Fruit fly (Drosophila melanogaster): ENCODE results near the gene CG14662.

Gene CG14662

dm6 chr3R:4970415-4971140 lies 13.5 kb downstream of the CG14662 start (continued):
- no peak for TF ChIP-seq MBD-R2 (GFP tag; IDR thresholded peaks at IDR 0.05)
- TF ChIP-seq CG10654 (GFP tag; optimal IDR thresholded peaks at IDR 0.05), result peak; percentile 59
- TF ChIP-seq CG32772 (GFP tag; IDR thresholded peaks at IDR 0.05), result peak; percentile 53; the same call in 1 of the 2 replicates
- TF ChIP-seq Rx (GFP tag; IDR thresholded peaks at IDR 0.05), result no peak
- peak; percentile 7 for TF ChIP-seq BEAF-32 (GFP tag; optimal IDR thresholded peaks at IDR 0.05)
- TF ChIP-seq crol (GFP tag; IDR thresholded peaks at IDR 0.05), result no peak
- TF ChIP-seq Bgb (GFP tag; IDR thresholded peaks at IDR 0.05; ENCODE audit: partially characterized antibody), result peak; percentile 91
- no peak for TF ChIP-seq CG11695 (GFP tag; IDR thresholded peaks at IDR 0.05)
- TF ChIP-seq chm (GFP tag; IDR thresholded peaks at IDR 0.05), result peak; percentile 71
- no peak for TF ChIP-seq CG13775 (GFP tag; optimal IDR thresholded peaks at IDR 0.05)
- TF ChIP-seq onecut (GFP tag; IDR thresholded peaks at IDR 0.05), result peak; percentile 19; the same call in 1 of the 2 replicates
- TF ChIP-seq bigmax (GFP tag; optimal IDR thresholded peaks at IDR 0.05), result no peak
- TF ChIP-seq Fer1 (GFP tag; optimal IDR thresholded peaks at IDR 0.05), result no peak
- TF ChIP-seq knrl (GFP tag; IDR thresholded peaks at IDR 0.05; ENCODE audit: partially characterized antibody), result peak; percentile 82
- TF ChIP-seq CG17829 (tag; optimal IDR thresholded peaks at IDR 0.05), result peak; percentile 53
- peak; percentile 100 for TF ChIP-seq Dip2 (GFP tag; IDR thresholded peaks at IDR 0.05)
- TF ChIP-seq CG17361 (GFP tag; IDR thresholded peaks at IDR 0.05), result peak; percentile 11; the same call in 1 of the 3 replicates
- no peak for TF ChIP-seq Sox100B (GFP tag; optimal IDR thresholded peaks at IDR 0.05)
- peak; percentile 34 for TF ChIP-seq HLHmδ (GFP tag; optimal IDR thresholded peaks at IDR 0.05)
- TF ChIP-seq CG7745 (tag; optimal IDR thresholded peaks at IDR 0.05), result no peak
- peak; percentile 48; the same call in 1 of the 2 replicates for TF ChIP-seq inv (GFP tag; IDR thresholded peaks at IDR 0.05; ENCODE audit: partially characterized antibody)
- TF ChIP-seq fu2 (GFP tag; optimal IDR thresholded peaks at IDR 0.05), result peak; percentile 29
- TF ChIP-seq Dbx (GFP tag; IDR thresholded peaks at IDR 0.05), result peak; percentile 86
- peak; percentile 78 for TF ChIP-seq amos (GFP tag; IDR thresholded peaks at IDR 0.05; ENCODE audit: partially characterized antibody)
- no peak for TF ChIP-seq nau (GFP tag; optimal IDR thresholded peaks at IDR 0.05)
- TF ChIP-seq trem (tag; optimal IDR thresholded peaks at IDR 0.05), result peak; percentile 62
- peak; percentile 52 for TF ChIP-seq Sry-δ (GFP tag; optimal IDR thresholded peaks at IDR 0.05)
- no peak for TF ChIP-seq CG3407 (GFP tag; optimal IDR thresholded peaks at IDR 0.05)
- TF ChIP-seq CG11456 (GFP tag; IDR thresholded peaks at IDR 0.05), result peak; percentile 94; the same call in 2 of the 3 replicates
- peak; percentile 45 for TF ChIP-seq CG15269 (tag; optimal IDR thresholded peaks at IDR 0.05)
- peak; percentile 31 for TF ChIP-seq pzg (GFP tag; optimal IDR thresholded peaks at IDR 0.05)
- no peak for TF ChIP-seq CG3838 (GFP tag; optimal IDR thresholded peaks at IDR 0.05)
- peak; percentile 35; the same call in 1 of the 2 replicates for TF ChIP-seq CG10366 (GFP tag; IDR thresholded peaks at IDR 0.05)
- TF ChIP-seq h (optimal IDR thresholded peaks at IDR 0.05), result no peak
- no peak for TF ChIP-seq CG30020 (tag; optimal IDR thresholded peaks at IDR 0.05)
- peak; percentile 22 for TF ChIP-seq CG17359 (tag; optimal IDR thresholded peaks at IDR 0.05)
- TF ChIP-seq pnt (GFP tag; optimal IDR thresholded peaks at IDR 0.05), result peak; percentile 57
- TF ChIP-seq CG9437 (GFP tag; optimal IDR thresholded peaks at IDR 0.05), result no peak
- TF ChIP-seq ssp (GFP tag; IDR thresholded peaks at IDR 0.05), result peak; percentile 60
- TF ChIP-seq pros (GFP tag; optimal IDR thresholded peaks at IDR 0.05), result no peak
- no peak; the same call in 2 of the 3 replicates for TF ChIP-seq jigr1 (GFP tag; IDR thresholded peaks at IDR 0.05)
- peak; percentile 67 for TF ChIP-seq CG3163 (GFP tag; optimal IDR thresholded peaks at IDR 0.05)
- TF ChIP-seq CG8359 (GFP tag; optimal IDR thresholded peaks at IDR 0.05; ENCODE audit: borderline replicate concordance), result no peak
- TF ChIP-seq nom (GFP tag; optimal IDR thresholded peaks at IDR 0.05), result no peak
- TF ChIP-seq CG12236 (GFP tag; optimal IDR thresholded peaks at IDR 0.05), result peak; percentile 7
- peak; percentile 82 for TF ChIP-seq tin (GFP tag; optimal IDR thresholded peaks at IDR 0.05)
- peak; percentile 16 for TF ChIP-seq tx (GFP tag; optimal IDR thresholded peaks at IDR 0.05)
- peak; percentile 8 for TF ChIP-seq dmrt99B (tag; optimal IDR thresholded peaks at IDR 0.05)
- no peak for TF ChIP-seq Asciz (GFP tag; optimal IDR thresholded peaks at IDR 0.05)
